Fruit fly (Drosophila melanogaster) Kc167 (cell line): Measurements from ENCODE around the gene abd-A.

Source experiments
- Myc ChIP-seq: fragments of >200 bp; optimal IDR thresholded peaks from 2 replicates; lab custom pipeline; 2017; ENCODE audit warnings: missing external identifiers
- Sin3A ChIP-seq: fragments of >200 bp; optimal IDR thresholded peaks from 2 replicates; lab custom pipeline; 2018; ENCODE audit warnings: missing external identifiers
- h ChIP-seq: fragments of >200 bp; optimal IDR thresholded peaks from 3 replicates; lab custom pipeline; 2018; ENCODE audit warnings: missing external identifiers
- insv ChIP-seq: fragments of >200 bp; optimal IDR thresholded peaks from 3 replicates; lab custom pipeline; 2018; ENCODE audit warnings: missing external identifiers
- psq ChIP-seq: fragments of >200 bp; optimal IDR thresholded peaks from 2 replicates; lab custom pipeline; 2017; ENCODE audit warnings: missing external identifiers
- ttk ChIP-seq: sonication (Bioruptor generic); optimal IDR thresholded peaks from 2 replicates; lab custom pipeline; 2017; ENCODE audit warnings: missing external identifiers

The abd-A gene

DNA sequence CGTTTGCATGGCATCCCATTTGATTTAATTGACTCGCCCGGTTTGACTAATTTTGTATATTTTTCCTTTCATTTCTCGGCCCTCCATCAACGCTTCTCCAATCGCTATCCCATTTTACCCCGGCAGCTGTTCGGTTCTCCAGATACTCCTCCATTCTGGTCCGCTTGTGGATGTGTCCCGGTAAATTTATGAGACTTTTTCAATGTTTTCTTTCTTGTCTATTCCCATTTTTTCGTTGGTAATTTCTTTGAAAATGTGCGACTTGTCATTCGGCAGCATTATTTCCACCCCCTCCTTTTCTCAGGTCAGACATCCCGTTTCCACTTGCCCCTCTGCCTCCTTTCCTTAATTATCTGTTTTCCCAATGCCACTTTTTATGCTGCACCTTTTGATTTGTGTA, 64.1 kb downstream of the abd-A start:
- TF ChIP-seq psq (lab: Kevin White, UChicago) = no peak
- TF ChIP-seq h = no peak
- no peak for TF ChIP-seq ttk (lab: Kevin White, UChicago)
- TF ChIP-seq Myc (lab: Kevin White, UChicago) = no peak
- TF ChIP-seq insv (lab: Kevin White, UChicago) = no peak
- TF ChIP-seq Sin3A = no peak

DNA sequence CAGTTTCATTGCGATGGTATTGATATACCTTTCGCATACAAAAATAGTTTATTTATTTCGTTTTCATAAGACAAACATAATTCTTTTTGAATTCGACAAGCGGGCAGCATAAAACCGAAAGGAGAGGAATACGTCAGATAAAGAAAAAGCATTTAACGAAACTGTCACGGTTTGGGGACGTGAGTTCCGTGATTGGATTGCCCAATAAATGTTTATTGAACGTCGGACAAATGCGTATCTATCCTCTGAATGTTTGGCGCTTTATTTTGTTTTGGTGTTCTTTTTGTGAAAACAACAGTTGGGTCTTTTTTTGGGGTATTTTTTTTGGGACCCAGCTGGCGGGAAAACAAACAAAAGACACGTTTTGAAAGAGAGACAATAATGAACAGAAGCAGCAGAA, 64.7 kb downstream of the abd-A start:
- TF ChIP-seq Sin3A = no peak
- TF ChIP-seq ttk (lab: Kevin White, UChicago) = no peak
- TF ChIP-seq h = no peak
- no peak for TF ChIP-seq psq (lab: Kevin White, UChicago)
- no peak for TF ChIP-seq Myc (lab: Kevin White, UChicago)
- no peak for TF ChIP-seq insv (lab: Kevin White, UChicago)

- TF ChIP-seq psq (lab: Kevin White, UChicago) = no peak
- no peak for TF ChIP-seq insv (lab: Kevin White, UChicago)
- TF ChIP-seq Myc (lab: Kevin White, UChicago) = no peak
- no peak for TF ChIP-seq h
- TF ChIP-seq ttk (lab: Kevin White, UChicago) = no peak
- TF ChIP-seq Sin3A = no peak
Observed at dm6 chr3R:16763907-16764573, 65.8 kb downstream of the abd-A start.

dm6 chr3R:16763435-16763834, 66.4 kb downstream of the abd-A start:
- TF ChIP-seq Sin3A = no peak
- no peak for TF ChIP-seq h
